Fruit fly (Drosophila melanogaster): ENCODE results near the gene AP-2sigma.
A peak's percentile ranks its signal among the peaks of the same experiment; 100 is the strongest.

AP-2sigma gene

dm6 chr3R:21297387-21297956, 27.6 kb upstream of the AP-2sigma start (continued):
- TF ChIP-seq D (optimal IDR thresholded peaks at IDR 0.05), result no peak
- TF ChIP-seq D (GFP tag; optimal IDR thresholded peaks at IDR 0.05), result peak; percentile 81
- TF ChIP-seq Lhr (GFP tag; optimal IDR thresholded peaks at IDR 0.05), result peak; percentile 76
- TF ChIP-seq CG12659 (GFP tag; optimal IDR thresholded peaks at IDR 0.05), result peak; percentile 79
- TF ChIP-seq CG2199 (GFP tag; IDR thresholded peaks at IDR 0.05), result no peak
- TF ChIP-seq crp (GFP tag; optimal IDR thresholded peaks at IDR 0.05), result peak in 1 of 2 experiments; percentile 40
- TF ChIP-seq CG10959 (GFP tag; IDR thresholded peaks at IDR 0.05), result no peak
- TF ChIP-seq CG4360 (GFP tag; IDR thresholded peaks at IDR 0.05), result no peak
- no peak for TF ChIP-seq NFAT (GFP tag; IDR thresholded peaks at IDR 0.05)
- no peak for TF ChIP-seq CG15073 (GFP tag; optimal IDR thresholded peaks at IDR 0.05)
- TF ChIP-seq nom (GFP tag; optimal IDR thresholded peaks at IDR 0.05), result peak; percentile 54
- TF ChIP-seq sens (GFP tag), result peak; percentile 96
- TF ChIP-seq z (GFP tag; IDR thresholded peaks at IDR 0.05), result no peak
- TF ChIP-seq CG8290 (GFP tag; optimal IDR thresholded peaks at IDR 0.05), result peak; percentile 35
- peak; percentile 38 to 64 for TF ChIP-seq CG8290 (tag; optimal IDR thresholded peaks at IDR 0.05)
- TF ChIP-seq CG5180 (GFP tag; optimal IDR thresholded peaks at IDR 0.05), result peak; percentile 79
- TF ChIP-seq CG2712 (tag; optimal IDR thresholded peaks at IDR 0.05), result peak; percentile 44
- TF ChIP-seq gt (GFP tag; IDR thresholded peaks at IDR 0.05), result no peak
- TF ChIP-seq ato (GFP tag; IDR thresholded peaks at IDR 0.05; ENCODE audit: partially characterized antibody), result no peak
- TF ChIP-seq CG18476 (GFP tag; optimal IDR thresholded peaks at IDR 0.05), result peak; percentile 64
- TF ChIP-seq pros (GFP tag; optimal IDR thresholded peaks at IDR 0.05), result peak; percentile 32
- TF ChIP-seq Dip3 (GFP tag; optimal IDR thresholded peaks at IDR 0.05), result no peak
- peak; percentile 65 for TF ChIP-seq scrt (GFP tag; optimal IDR thresholded peaks at IDR 0.05)
- peak; percentile 40 for TF ChIP-seq YL-1 (GFP tag; optimal IDR thresholded peaks at IDR 0.05)
- TF ChIP-seq psq (GFP tag; optimal IDR thresholded peaks at IDR 0.05), result peak; percentile 36
- peak; percentile 45 for TF ChIP-seq Nf-YC (tag; optimal IDR thresholded peaks at IDR 0.05)
- TF ChIP-seq CG18599 (GFP tag; optimal IDR thresholded peaks at IDR 0.05), result peak; percentile 90
- TF ChIP-seq wdn (GFP tag; IDR thresholded peaks at IDR 0.05), result no peak
- TF ChIP-seq pho (GFP tag; optimal IDR thresholded peaks at IDR 0.05), result peak; percentile 60
- peak; percentile 90 for TF ChIP-seq CG3407 (GFP tag; optimal IDR thresholded peaks at IDR 0.05)
- peak; percentile 81 for TF ChIP-seq CG15696 (tag; optimal IDR thresholded peaks at IDR 0.05)
- TF ChIP-seq CG10565 (GFP tag; optimal IDR thresholded peaks at IDR 0.05), result no peak
- peak; percentile 69 for TF ChIP-seq CG17385 (GFP tag; optimal IDR thresholded peaks at IDR 0.05)
- TF ChIP-seq ken (GFP tag; IDR thresholded peaks at IDR 0.05), result no peak
- TF ChIP-seq dmrt99B (tag; optimal IDR thresholded peaks at IDR 0.05), result peak; percentile 60
- TF ChIP-seq oc (tag; optimal IDR thresholded peaks at IDR 0.05), result peak; percentile 88
- TF ChIP-seq CG33557 (GFP tag; optimal IDR thresholded peaks at IDR 0.05), result peak; percentile 64
- peak in 1 of 2 experiments; percentile 35 for TF ChIP-seq Hr78 (GFP tag; optimal IDR thresholded peaks at IDR 0.05)
- peak; percentile 63 for TF ChIP-seq Bteb2 (GFP tag; optimal IDR thresholded peaks at IDR 0.05)
- no peak for TF ChIP-seq h (optimal IDR thresholded peaks at IDR 0.05)
- TF ChIP-seq nerfin-1 (tag; optimal IDR thresholded peaks at IDR 0.05), result peak; percentile 67
- TF ChIP-seq GATAe (GFP tag; conservative IDR thresholded peaks at IDR 0.05), result no peak
- peak; percentile 53 for TF ChIP-seq sd (tag; optimal IDR thresholded peaks at IDR 0.05)
- TF ChIP-seq dpn (GFP tag; optimal IDR thresholded peaks at IDR 0.05), result peak in 1 of 2 experiments; percentile 58
- no peak for TF ChIP-seq bowl (GFP tag; IDR thresholded peaks at IDR 0.05)
- TF ChIP-seq eyg (GFP tag; optimal IDR thresholded peaks at IDR 0.05), result peak; percentile 82
- no peak for TF ChIP-seq Chrac-16 (GFP tag; optimal IDR thresholded peaks at IDR 0.05)
- peak; percentile 17 for TF ChIP-seq Ets65A (GFP tag)
- peak; percentile 12 for TF ChIP-seq dmrt11E (tag; optimal IDR thresholded peaks at IDR 0.05)
- no peak for TF ChIP-seq Elba2 (GFP tag; optimal IDR thresholded peaks at IDR 0.05)
- no peak for TF ChIP-seq CG30403 (GFP tag; optimal IDR thresholded peaks at IDR 0.05)
